Worm (Caenorhabditis elegans) whole organism, mixed stage, embryonic: ENCODE data around the gene clec-88.
A peak's percentile ranks its signal among the peaks of the same experiment; 100 is the strongest.

ENCODE experiments used
- bed-3 ChIP-seq: fragments of 200-800 bp; sonication (Bioruptor generic); optimal IDR thresholded peaks from 3 replicates; lab custom pipeline; 2018; ENCODE audit warnings: mild to moderate bottlenecking, missing genetic modification characterization, moderate library complexity, missing compliant biosample characterization
- blmp-1 ChIP-seq: fragments of 150-350 bp; optimal IDR thresholded peaks from 2 replicates; lab custom pipeline; 2014; ENCODE audit warnings: missing biosample characterization, missing genetic modification characterization
- ceh-39 ChIP-seq: fragments of 150-350 bp; optimal IDR thresholded peaks from 2 replicates; lab custom pipeline; 2014; ENCODE audit warnings: missing biosample characterization, missing genetic modification characterization
- ceh-83 ChIP-seq: fragments of 200-800 bp; sonication (Bioruptor generic); optimal IDR thresholded peaks from 2 replicates; lab custom pipeline; 2018; ENCODE audit warnings: mild to moderate bottlenecking, missing genetic modification characterization, missing compliant biosample characterization
- ces-1 ChIP-seq: fragments of 150-350 bp; optimal IDR thresholded peaks from 2 replicates; lab custom pipeline; 2014; ENCODE audit warnings: missing biosample characterization, missing genetic modification reagents, missing genetic modification characterization
- cnd-1 ChIP-seq: fragments of 200-800 bp; sonication (Bioruptor generic); optimal IDR thresholded peaks from 2 replicates; lab custom pipeline; 2018; ENCODE audit warnings: mild to moderate bottlenecking, missing genetic modification characterization, missing compliant biosample characterization
- elt-1 ChIP-seq: sonication (generic microtip); optimal IDR thresholded peaks from 2 replicates; lab custom pipeline; 2017; ENCODE audit warnings: missing genetic modification characterization, mild to moderate bottlenecking, missing compliant biosample characterization, antibody characterized with exemption, moderate library complexity, borderline replicate concordance; ENCODE audit not compliant: insufficient read depth
- elt-3 ChIP-seq: fragments of 150-350 bp; optimal IDR thresholded peaks from 2 replicates; lab custom pipeline; 2014; ENCODE audit warnings: missing biosample characterization, missing genetic modification characterization
- flh-1 ChIP-seq: fragments of 200-800 bp; sonication (Bioruptor generic); optimal IDR thresholded peaks from 2 replicates; lab custom pipeline; 2018; ENCODE audit warnings: mild to moderate bottlenecking, missing genetic modification characterization, moderate library complexity, missing compliant biosample characterization
- hlh-1 ChIP-seq: fragments of 150-350 bp; optimal IDR thresholded peaks from 2 replicates; lab custom pipeline; 2014; ENCODE audit warnings: missing biosample characterization, missing genetic modification reagents, missing genetic modification characterization
- lin-13 ChIP-seq: fragments of 150-350 bp; optimal IDR thresholded peaks from 2 replicates; lab custom pipeline; 2014; ENCODE audit warnings: missing biosample characterization, missing genetic modification characterization
- lin-32 ChIP-seq: fragments of 200-800 bp; sonication (Bioruptor generic); optimal IDR thresholded peaks from 2 replicates; lab custom pipeline; 2018; ENCODE audit warnings: mild to moderate bottlenecking, missing genetic modification characterization, missing compliant biosample characterization
- lsy-2 ChIP-seq: fragments of 150-350 bp; optimal IDR thresholded peaks from 2 replicates; lab custom pipeline; 2014; ENCODE audit warnings: missing biosample characterization, missing genetic modification characterization
- mab-5 ChIP-seq: fragments of 150-350 bp; optimal IDR thresholded peaks from 2 replicates; lab custom pipeline; 2014; ENCODE audit warnings: missing biosample characterization, missing genetic modification characterization
- mep-1 ChIP-seq: fragments of 150-350 bp; optimal IDR thresholded peaks from 2 replicates; lab custom pipeline; 2017; ENCODE audit warnings: missing biosample characterization, missing genetic modification reagents, missing genetic modification characterization, inconsistent platforms
- mls-2 ChIP-seq: sonication (generic microtip); optimal IDR thresholded peaks from 2 replicates; lab custom pipeline; 2016; ENCODE audit warnings: mild to moderate bottlenecking, missing genetic modification characterization, moderate library complexity, missing compliant biosample characterization
- nhr-12 ChIP-seq: fragments of 150-350 bp; optimal IDR thresholded peaks from 2 replicates; lab custom pipeline; 2014; ENCODE audit warnings: missing biosample characterization, missing genetic modification characterization
- nhr-2 ChIP-seq: fragments of 150-350 bp; optimal IDR thresholded peaks from 2 replicates; lab custom pipeline; 2014; ENCODE audit warnings: missing biosample characterization, missing genetic modification characterization
- nhr-237 ChIP-seq: fragments of 150-350 bp; optimal IDR thresholded peaks from 2 replicates; lab custom pipeline; 2014; ENCODE audit warnings: missing biosample characterization, missing genetic modification characterization
- nhr-28 ChIP-seq: fragments of 150-350 bp; optimal IDR thresholded peaks from 2 replicates; lab custom pipeline; 2014; ENCODE audit warnings: missing biosample characterization, missing genetic modification characterization
- pha-4 ChIP-seq: fragments of 150-350 bp; optimal IDR thresholded peaks from 2 replicates; lab custom pipeline; 2018; ENCODE audit warnings: missing biosample characterization, missing genetic modification reagents, missing genetic modification characterization
- sem-2 ChIP-seq: fragments of 200-800 bp; sonication (Bioruptor generic); optimal IDR thresholded peaks from 2 replicates; lab custom pipeline; 2018; ENCODE audit warnings: mild to moderate bottlenecking, missing genetic modification characterization, missing compliant biosample characterization
- snpc-4 ChIP-seq: fragments of 150-350 bp; optimal IDR thresholded peaks from 2 replicates; lab custom pipeline; 2014; ENCODE audit warnings: missing biosample characterization, missing genetic modification characterization
- sptf-1 ChIP-seq: sonication (generic microtip); optimal IDR thresholded peaks from 2 replicates; lab custom pipeline; 2017; ENCODE audit warnings: mild to moderate bottlenecking, missing genetic modification characterization, moderate library complexity, missing compliant biosample characterization
- tbx-8 ChIP-seq: fragments of 200-800 bp; sonication (Bioruptor generic); optimal IDR thresholded peaks from 2 replicates; lab custom pipeline; 2018; ENCODE audit warnings: mild to moderate bottlenecking, missing genetic modification characterization, moderate library complexity, missing compliant biosample characterization
- unc-39 ChIP-seq: fragments of 150-350 bp; optimal IDR thresholded peaks from 2 replicates; lab custom pipeline; 2014; ENCODE audit warnings: missing biosample characterization, missing genetic modification characterization
- unc-62 ChIP-seq: fragments of 150-350 bp; optimal IDR thresholded peaks from 2 replicates; lab custom pipeline; 2014; ENCODE audit warnings: missing biosample characterization, missing genetic modification reagents, missing genetic modification characterization
- zip-8 ChIP-seq: fragments of 150-350 bp; optimal IDR thresholded peaks from 2 replicates; lab custom pipeline; 2014; ENCODE audit warnings: missing biosample characterization, missing genetic modification characterization
- ztf-11 ChIP-seq: fragments of 150-350 bp; optimal IDR thresholded peaks from 2 replicates; lab custom pipeline; 2014; ENCODE audit warnings: missing biosample characterization, missing genetic modification characterization

The clec-88 gene

ce11 chrII:6342455-6342854 lies 23.1 kb upstream of the clec-88 start:
- TF ChIP-seq pha-4 (tag; lab: Kevin White, UChicago) (no peak), sem-2 (no peak), cnd-1 (no peak), ceh-83 (no peak), nhr-2 (tag; lab: Kevin White, UChicago) (no peak), mep-1 (tag; lab: Kevin White, UChicago) (no peak), elt-3 (no peak), hlh-1 (tag; lab: Kevin White, UChicago) (no peak), lin-13 (no peak), elt-1 (tag; lab: Kevin White, UChicago) (no peak), sptf-1 (tag; lab: Kevin White, UChicago) (no peak), zip-8 (no peak), unc-62 (GFP tag; lab: Kevin White, UChicago) (no peak), lin-32 (GFP tag; lab: Kevin White, UChicago) (no peak)

ce11 chrII:6343893-6344292 lies 21.6 kb upstream of the clec-88 start, which contains the start of gene txt-18:
txt-18 (plus strand) TSS chrII:6344072.
- no peak for TF ChIP-seq ztf-11 (tag; lab: Kevin White, UChicago)
- peak; percentile 42 for TF ChIP-seq nhr-237 (tag; lab: Kevin White, UChicago)
- TF ChIP-seq, all 35 proteins: peak for 1

- TF ChIP-seq unc-39 (tag; lab: Kevin White, UChicago) (no peak), unc-62 (GFP tag; lab: Kevin White, UChicago) (no peak), snpc-4 (tag; lab: Kevin White, UChicago) (no peak), lin-13 (no peak)
Measured at ce11 chrII:6344513-6344912, 21.0 kb upstream of the clec-88 start.

ce11 chrII:6345195-6346158 lies 20.0 kb upstream of the clec-88 start, which contains the start of gene C32D5.8:
C32D5.8 (minus strand) TSS chrII:6345964.
- TF ChIP-seq tbx-8 (GFP tag; lab: Kevin White, UChicago): no peak
- no peak for TF ChIP-seq nhr-2 (tag; lab: Kevin White, UChicago)
- TF ChIP-seq mab-5 (tag; lab: Kevin White, UChicago): no peak
- no peak for TF ChIP-seq nhr-237 (tag; lab: Kevin White, UChicago)
- TF ChIP-seq cnd-1: no peak
- no peak for TF ChIP-seq bed-3 (GFP tag; lab: Kevin White, UChicago)
- no peak for TF ChIP-seq lin-13
- TF ChIP-seq flh-1 (GFP tag; lab: Kevin White, UChicago): no peak
- no peak for TF ChIP-seq lsy-2 (tag; lab: Kevin White, UChicago)
- no peak for TF ChIP-seq zip-8
- TF ChIP-seq blmp-1 (tag; lab: Kevin White, UChicago): no peak
- no peak for TF ChIP-seq nhr-28 (tag; lab: Kevin White, UChicago)
- TF ChIP-seq ceh-39: no peak
- TF ChIP-seq ces-1 (GFP tag; lab: Kevin White, UChicago): no peak
- TF ChIP-seq nhr-12 (tag; lab: Kevin White, UChicago): no peak

- no peak for TF ChIP-seq mls-2 (tag; lab: Kevin White, UChicago)
- TF ChIP-seq tbx-8 (GFP tag; lab: Kevin White, UChicago): peak; percentile 14
- TF ChIP-seq lin-13: no peak
- TF ChIP-seq ceh-83: peak; percentile 67
- peak; percentile 5 for TF ChIP-seq cnd-1
Measured at ce11 chrII:6346551-6347079, 18.9 kb upstream of the clec-88 start.
